Fruit fly (Drosophila melanogaster): ENCODE results near the gene CG9636.

The CG9636 gene

dm6 chr3R:8206019-8206418, 37.6 kb downstream of the CG9636 start:
- TF ChIP-seq CG7045 (GFP tag; optimal IDR thresholded peaks at IDR 0.05) (no peak), CG7101 (tag; optimal IDR thresholded peaks at IDR 0.05) (no peak), Crg-1 (GFP tag; optimal IDR thresholded peaks at IDR 0.05) (no peak), pad (GFP tag; optimal IDR thresholded peaks at IDR 0.05) (no peak), Clk (GFP tag; optimal IDR thresholded peaks at IDR 0.05) (no peak), CG5204 (GFP tag; optimal IDR thresholded peaks at IDR 0.05) (no peak), kay (GFP tag; ENCODE audit: borderline replicate concordance) (no peak), cic (GFP tag; optimal IDR thresholded peaks at IDR 0.05) (no peak)

- TF ChIP-seq Crg-1 (GFP tag; optimal IDR thresholded peaks at IDR 0.05): no peak
- no peak for TF ChIP-seq bab1 (GFP tag; optimal IDR thresholded peaks at IDR 0.05)
- TF ChIP-seq toe (GFP tag; optimal IDR thresholded peaks at IDR 0.05): no peak
- TF ChIP-seq CG1620 (GFP tag; optimal IDR thresholded peaks at IDR 0.05): no peak
- TF ChIP-seq tj (GFP tag; optimal IDR thresholded peaks at IDR 0.05): no peak
- TF ChIP-seq CG7045 (GFP tag; optimal IDR thresholded peaks at IDR 0.05): no peak
- no peak for TF ChIP-seq CG14711 (tag; optimal IDR thresholded peaks at IDR 0.05)
- no peak for TF ChIP-seq Mnt (GFP tag; optimal IDR thresholded peaks at IDR 0.05)
- no peak for TF ChIP-seq CG11617 (GFP tag; optimal IDR thresholded peaks at IDR 0.05)
- TF ChIP-seq Hr96 (GFP tag; optimal IDR thresholded peaks at IDR 0.05): no peak
- no peak for TF ChIP-seq kay (GFP tag; ENCODE audit: borderline replicate concordance)
- TF ChIP-seq CG12768 (GFP tag; optimal IDR thresholded peaks at IDR 0.05): no peak
Observed at dm6 chr3R:8205292-8205893, 38.2 kb downstream of the CG9636 start.

DNA sequence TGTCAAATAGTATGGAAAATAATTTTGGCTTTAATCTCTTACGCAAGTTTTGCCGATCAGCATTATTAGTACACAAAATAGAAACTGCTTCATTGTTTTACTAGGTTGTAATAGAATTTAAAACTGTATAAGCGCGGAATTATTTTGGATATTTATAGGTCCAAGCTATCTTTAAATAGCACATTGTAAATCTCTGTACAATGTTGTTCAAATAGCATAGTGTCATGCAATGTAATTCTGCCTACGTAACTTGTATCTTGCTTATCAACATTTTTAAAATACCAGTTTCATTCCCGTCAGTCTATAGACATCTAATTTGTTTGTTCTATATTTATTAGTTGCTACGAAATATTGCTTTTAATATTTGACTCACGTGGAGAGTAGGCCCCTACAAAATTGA, 38.9 kb downstream of the CG9636 start, which contains the start of gene CheA84a:
Gene CheA84a (minus strand): TSS at position 101 of the 400 bp plus-strand sequence.
- TF ChIP-seq Mnt (GFP tag; optimal IDR thresholded peaks at IDR 0.05): no peak
- TF ChIP-seq kay (GFP tag; ENCODE audit: borderline replicate concordance): no peak
- TF ChIP-seq ovo (GFP tag; optimal IDR thresholded peaks at IDR 0.05): no peak
- TF ChIP-seq toe (GFP tag; optimal IDR thresholded peaks at IDR 0.05): no peak
- TF ChIP-seq bab1 (GFP tag; optimal IDR thresholded peaks at IDR 0.05): no peak
- TF ChIP-seq CG7101 (tag; optimal IDR thresholded peaks at IDR 0.05): no peak
- no peak for TF ChIP-seq CG14711 (tag; optimal IDR thresholded peaks at IDR 0.05)
- no peak for TF ChIP-seq CG33017 (tag; optimal IDR thresholded peaks at IDR 0.05)
- no peak for TF ChIP-seq cic (GFP tag; optimal IDR thresholded peaks at IDR 0.05)
- TF ChIP-seq CG1620 (GFP tag; optimal IDR thresholded peaks at IDR 0.05): no peak
- TF ChIP-seq cnc (optimal IDR thresholded peaks at IDR 0.05): no peak
- no peak for TF ChIP-seq CG12768 (GFP tag; optimal IDR thresholded peaks at IDR 0.05)
- no peak for TF ChIP-seq CG7045 (GFP tag; optimal IDR thresholded peaks at IDR 0.05)
- TF ChIP-seq CG5204 (GFP tag; optimal IDR thresholded peaks at IDR 0.05): no peak
- no peak for TF ChIP-seq tj (GFP tag; optimal IDR thresholded peaks at IDR 0.05)
- TF ChIP-seq Clk (GFP tag; optimal IDR thresholded peaks at IDR 0.05): no peak
- TF ChIP-seq Hr96 (GFP tag; optimal IDR thresholded peaks at IDR 0.05): no peak
- no peak for TF ChIP-seq CG11617 (GFP tag; optimal IDR thresholded peaks at IDR 0.05)

DNA sequence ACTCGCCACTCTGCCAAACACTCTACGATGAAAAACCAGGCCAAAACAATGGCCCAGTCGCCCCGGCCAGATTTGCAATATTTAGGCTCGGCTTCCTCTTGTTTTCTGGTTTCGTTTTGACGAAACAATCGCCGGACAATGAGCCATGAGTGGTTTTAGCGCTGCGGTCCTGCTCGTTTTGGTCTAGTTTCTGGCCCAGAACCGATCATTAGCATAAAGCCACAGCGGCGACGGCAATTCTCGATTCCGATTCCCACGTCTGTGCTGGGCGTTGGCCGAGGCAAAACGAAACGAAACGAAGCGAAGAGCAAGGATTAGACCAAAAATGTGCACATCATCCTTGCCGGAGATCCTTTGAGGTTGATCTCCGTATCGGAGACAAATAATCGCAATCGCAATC, 40.2 kb downstream of the CG9636 start:
- TF ChIP-seq CG33017 (tag; optimal IDR thresholded peaks at IDR 0.05) (no peak), CG12768 (GFP tag; optimal IDR thresholded peaks at IDR 0.05) (no peak), CG1620 (GFP tag; optimal IDR thresholded peaks at IDR 0.05) (no peak), toe (GFP tag; optimal IDR thresholded peaks at IDR 0.05) (no peak)

dm6 chr3R:8198320-8198719, 45.3 kb downstream of the CG9636 start:
- TF ChIP-seq CG11617 (GFP tag; optimal IDR thresholded peaks at IDR 0.05) (no peak), CG14711 (tag; optimal IDR thresholded peaks at IDR 0.05) (no peak), pad (GFP tag; optimal IDR thresholded peaks at IDR 0.05) (no peak), kay (GFP tag; ENCODE audit: borderline replicate concordance) (no peak), cic (GFP tag; optimal IDR thresholded peaks at IDR 0.05) (no peak), cnc (optimal IDR thresholded peaks at IDR 0.05) (no peak), ovo (GFP tag; optimal IDR thresholded peaks at IDR 0.05) (no peak)

DNA sequence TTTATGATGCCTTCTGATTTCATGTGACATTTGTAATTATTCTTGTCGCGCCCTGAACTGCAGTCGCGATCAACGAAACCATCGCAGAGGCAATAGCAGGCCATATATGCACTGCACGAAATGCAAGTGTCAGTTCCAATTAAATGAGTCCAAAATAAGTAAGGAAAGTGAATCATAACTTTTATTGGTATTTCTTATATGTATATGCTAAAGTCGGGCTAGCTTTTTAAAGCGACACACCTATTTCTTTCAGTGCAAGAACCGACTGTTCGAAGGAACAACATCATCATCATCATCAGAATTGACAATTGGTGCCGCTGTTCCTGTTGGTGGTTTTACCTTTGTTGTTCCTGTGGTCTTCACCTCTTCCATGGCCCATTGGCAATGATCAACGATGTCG, 46.5 kb downstream of the CG9636 start:
- TF ChIP-seq ovo (GFP tag; optimal IDR thresholded peaks at IDR 0.05) (no peak), CG1620 (GFP tag; optimal IDR thresholded peaks at IDR 0.05) (no peak), CG11617 (GFP tag; optimal IDR thresholded peaks at IDR 0.05) (no peak), Crg-1 (GFP tag; optimal IDR thresholded peaks at IDR 0.05) (no peak), Hr96 (GFP tag; optimal IDR thresholded peaks at IDR 0.05) (no peak), CG5204 (GFP tag; optimal IDR thresholded peaks at IDR 0.05) (no peak), pad (GFP tag; optimal IDR thresholded peaks at IDR 0.05) (no peak), Mnt (GFP tag; optimal IDR thresholded peaks at IDR 0.05) (no peak), tj (GFP tag; optimal IDR thresholded peaks at IDR 0.05) (no peak), CG33017 (tag; optimal IDR thresholded peaks at IDR 0.05) (no peak), kay (GFP tag; ENCODE audit: borderline replicate concordance) (no peak), toe (GFP tag; optimal IDR thresholded peaks at IDR 0.05) (no peak), CG7045 (GFP tag; optimal IDR thresholded peaks at IDR 0.05) (no peak), cnc (optimal IDR thresholded peaks at IDR 0.05) (no peak), CG14711 (tag; optimal IDR thresholded peaks at IDR 0.05) (no peak), cic (GFP tag; optimal IDR thresholded peaks at IDR 0.05) (no peak), bab1 (GFP tag; optimal IDR thresholded peaks at IDR 0.05) (no peak), CG7101 (tag; optimal IDR thresholded peaks at IDR 0.05) (no peak), CG12768 (GFP tag; optimal IDR thresholded peaks at IDR 0.05) (no peak)

dm6 chr3R:8195049-8195448, 48.5 kb downstream of the CG9636 start:
- TF ChIP-seq CG5204 (GFP tag; optimal IDR thresholded peaks at IDR 0.05) (no peak), Hr96 (GFP tag; optimal IDR thresholded peaks at IDR 0.05) (no peak), CG14711 (tag; optimal IDR thresholded peaks at IDR 0.05) (no peak), pad (GFP tag; optimal IDR thresholded peaks at IDR 0.05) (no peak)

Data from whole organism, adult.